Fruit fly (Drosophila melanogaster): ENCODE data around the gene Cep290.

DNA sequence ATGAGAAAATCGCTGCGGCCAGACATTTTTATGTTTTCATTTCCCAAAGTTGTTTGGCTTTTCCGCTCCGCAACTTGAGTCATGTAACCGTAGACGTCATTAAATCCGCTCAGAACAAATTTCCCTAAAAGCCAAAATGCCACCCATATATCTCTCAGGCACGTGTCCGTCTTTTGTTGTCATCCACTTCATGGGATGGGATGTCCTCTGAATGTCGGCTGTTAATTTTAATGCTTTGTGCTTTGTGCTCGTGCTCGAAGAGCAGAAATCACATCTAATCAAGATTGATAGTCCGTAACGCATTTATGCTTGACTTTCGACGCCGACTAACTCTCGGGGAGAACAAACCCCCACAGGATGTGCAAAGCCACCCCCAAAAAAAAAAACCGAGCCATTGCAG, 48.7 kb upstream of the Cep290 start:
- TF ChIP-seq CTCF (optimal IDR thresholded peaks at IDR 0.05) (no peak), CG8478 (optimal IDR thresholded peaks at IDR 0.05) (no peak)

Data from S2 (cell line).